Worm (Caenorhabditis elegans) whole organism, L1 larva: Measurements from ENCODE around the gene C25F9.11.

Experiments used
- C04F5.9 ChIP-seq: sonication (generic microtip); optimal IDR thresholded peaks from 2 replicates; lab custom pipeline; 2016; ENCODE audit warnings: missing genetic modification characterization, missing compliant biosample characterization
- C16A3.4 ChIP-seq: fragments of 150-350 bp; optimal IDR thresholded peaks from 2 replicates; lab custom pipeline; 2014; ENCODE audit warnings: missing biosample characterization, missing genetic modification characterization
- Y116A8C.19 ChIP-seq: sonication (generic microtip); optimal IDR thresholded peaks from 2 replicates; lab custom pipeline; 2016; ENCODE audit warnings: missing compliant biosample characterization, missing genetic modification characterization, borderline replicate concordance
- alr-1 ChIP-seq: fragments of 200-800 bp; sonication (Bioruptor generic); optimal IDR thresholded peaks from 2 replicates; lab custom pipeline; 2018; ENCODE audit warnings: borderline replicate concordance, mild to moderate bottlenecking, missing genetic modification characterization, missing compliant biosample characterization
- aly-2 ChIP-seq: fragments of 150-350 bp; optimal IDR thresholded peaks from 2 replicates; lab custom pipeline; 2014; ENCODE audit warnings: missing biosample characterization, missing genetic modification characterization
- ama-1 ChIP-seq: fragments of 150-350 bp; optimal IDR thresholded peaks from 2 replicates; lab custom pipeline; 2014
- blmp-1 ChIP-seq: fragments of 150-350 bp; optimal IDR thresholded peaks from 2 replicates; lab custom pipeline; 2014; ENCODE audit warnings: missing biosample characterization, missing genetic modification characterization
- ceh-63 ChIP-seq: fragments of 200-800 bp; sonication (Bioruptor generic); optimal IDR thresholded peaks from 2 replicates; lab custom pipeline; 2018; ENCODE audit warnings: mild to moderate bottlenecking, missing genetic modification characterization, missing compliant biosample characterization
- ces-1 ChIP-seq: fragments of 150-350 bp; optimal IDR thresholded peaks from 2 replicates; lab custom pipeline; 2014; ENCODE audit warnings: missing biosample characterization, missing genetic modification reagents, missing genetic modification characterization
- dsc-1 ChIP-seq: sonication (generic microtip); optimal IDR thresholded peaks from 2 replicates; lab custom pipeline; 2016; ENCODE audit warnings: mild to moderate bottlenecking, missing genetic modification characterization, missing compliant biosample characterization
- efl-1 ChIP-seq, 4 experiments: fragments of 150-350 bp; optimal IDR thresholded peaks in 3 of 4; peaks in 1 of 4; 1 replicate in 1 of 4; 2 replicates in 3 of 4; lab custom pipeline; 2014; ENCODE audit warnings: missing biosample characterization in 2 of 4, missing genetic modification characterization in 2 of 4, missing genetic modification reagents in 2 of 4
- efl-3 ChIP-seq: fragments of 200-800 bp; sonication (Bioruptor generic); optimal IDR thresholded peaks from 2 replicates; lab custom pipeline; 2018; ENCODE audit warnings: mild to moderate bottlenecking, missing genetic modification characterization, missing compliant biosample characterization
- elt-2 ChIP-seq: sonication (generic microtip); optimal IDR thresholded peaks from 2 replicates; lab custom pipeline; 2016; ENCODE audit warnings: missing genetic modification characterization, mild to moderate bottlenecking, inconsistent platforms, missing compliant biosample characterization, missing genetic modification reagents
- elt-3 ChIP-seq, 6 experiments: fragments of 150-350 bp in 1 of 6; sonication (generic microtip); optimal IDR thresholded peaks; 2 replicates each; lab custom pipeline; 2017 to 2018; ENCODE audit warnings: missing biosample characterization in 6 of 6, missing genetic modification characterization in 6 of 6, inconsistent platforms in 1 of 6
- ets-5 ChIP-seq: fragments of 200-800 bp; sonication (Bioruptor generic); IDR thresholded peaks from 2 replicates; pipeline ENCODE4 v1.3.6; 2022; ENCODE audit warnings: missing genetic modification characterization, missing compliant biosample characterization
- fkh-8 ChIP-seq: sonication (generic microtip); optimal IDR thresholded peaks from 2 replicates; lab custom pipeline; 2016; ENCODE audit warnings: mild to moderate bottlenecking, missing genetic modification characterization, missing compliant biosample characterization
- fos-1 ChIP-seq: fragments of 150-350 bp; optimal IDR thresholded peaks from 2 replicates; lab custom pipeline; 2014; ENCODE audit warnings: missing biosample characterization, missing genetic modification characterization
- grh-1 ChIP-seq: fragments of 200-800 bp; sonication (Bioruptor generic); IDR thresholded peaks from 2 replicates; pipeline ENCODE4 v1.3.6; 2022; ENCODE audit warnings: missing genetic modification reagents, missing genetic modification characterization, missing compliant biosample characterization
- hlh-17 ChIP-seq: fragments of 200-800 bp; sonication (Bioruptor generic); optimal IDR thresholded peaks from 2 replicates; lab custom pipeline; 2018; ENCODE audit warnings: missing genetic modification characterization, mild to moderate bottlenecking, missing compliant biosample characterization, moderate library complexity, borderline replicate concordance
- hlh-4 ChIP-seq: sonication (generic microtip); optimal IDR thresholded peaks from 2 replicates; lab custom pipeline; 2016; ENCODE audit warnings: mild to moderate bottlenecking, missing genetic modification characterization, missing compliant biosample characterization
- hpl-2 ChIP-seq: fragments of 150-350 bp; optimal IDR thresholded peaks from 2 replicates; lab custom pipeline; 2014; ENCODE audit warnings: missing biosample characterization, missing genetic modification reagents, missing genetic modification characterization
- isw-1 ChIP-seq: fragments of 200-800 bp; sonication (Bioruptor generic); IDR thresholded peaks from 2 replicates; pipeline ENCODE4 v1.3.6; 2022; ENCODE audit warnings: missing genetic modification characterization, missing compliant biosample characterization
- lin-14 ChIP-seq: fragments of 200-800 bp; sonication (Bioruptor generic); optimal IDR thresholded peaks from 2 replicates; lab custom pipeline; 2018; ENCODE audit warnings: mild to moderate bottlenecking, missing genetic modification characterization, moderate library complexity, missing compliant biosample characterization
- lin-15B ChIP-seq: fragments of 150-350 bp; sonication (generic microtip); optimal IDR thresholded peaks from 3 replicates; lab custom pipeline; 2014; ENCODE audit warnings: missing biosample characterization, missing genetic modification characterization
- nhr-12 ChIP-seq: sonication (generic microtip); optimal IDR thresholded peaks from 2 replicates; lab custom pipeline; 2017; ENCODE audit warnings: missing biosample characterization, missing genetic modification characterization
- nhr-19 ChIP-seq: fragments of 200-800 bp; sonication (Bioruptor generic); conservative IDR thresholded peaks from 2 replicates; pipeline ENCODE4 v1.3.6; 2022; ENCODE audit warnings: missing genetic modification characterization, missing compliant biosample characterization
- nhr-20 ChIP-seq: sonication (generic microtip); optimal IDR thresholded peaks from 2 replicates; lab custom pipeline; 2016; ENCODE audit warnings: mild to moderate bottlenecking, missing genetic modification characterization, missing compliant biosample characterization
- nhr-237 ChIP-seq: fragments of 150-350 bp; optimal IDR thresholded peaks from 2 replicates; lab custom pipeline; 2014; ENCODE audit warnings: missing biosample characterization, missing genetic modification characterization
- nhr-28 ChIP-seq: fragments of 150-350 bp; optimal IDR thresholded peaks from 2 replicates; lab custom pipeline; 2014; ENCODE audit warnings: missing biosample characterization, missing genetic modification characterization
- nhr-47 ChIP-seq: sonication (generic microtip); optimal IDR thresholded peaks from 2 replicates; lab custom pipeline; 2016; ENCODE audit warnings: mild to moderate bottlenecking, missing genetic modification characterization, moderate library complexity, missing compliant biosample characterization
- nhr-76 ChIP-seq: sonication (generic microtip); optimal IDR thresholded peaks from 2 replicates; lab custom pipeline; 2017; ENCODE audit warnings: missing biosample characterization, missing genetic modification characterization
- nhr-84 ChIP-seq: sonication (generic microtip); optimal IDR thresholded peaks from 2 replicates; lab custom pipeline; 2017; ENCODE audit warnings: missing biosample characterization, missing genetic modification characterization
- nhr-85 ChIP-seq: sonication (generic microtip); peaks from one replicate; lab custom pipeline; 2016; ENCODE audit warnings: missing genetic modification characterization, inconsistent platforms, missing compliant biosample characterization
- nhr-90 ChIP-seq: sonication (generic microtip); optimal IDR thresholded peaks from 2 replicates; lab custom pipeline; 2016; ENCODE audit warnings: mild to moderate bottlenecking, missing genetic modification characterization, missing compliant biosample characterization; ENCODE audit not compliant: poor library complexity
- pag-3 ChIP-seq: sonication (generic microtip); optimal IDR thresholded peaks from 2 replicates; lab custom pipeline; 2017; ENCODE audit warnings: missing genetic modification characterization, mild to moderate bottlenecking, missing compliant biosample characterization, antibody characterized with exemption, borderline replicate concordance; ENCODE audit not compliant: insufficient read depth
- pax-3 ChIP-seq: fragments of 200-800 bp; sonication (Bioruptor generic); optimal IDR thresholded peaks from 2 replicates; lab custom pipeline; 2018; ENCODE audit warnings: mild to moderate bottlenecking, missing genetic modification characterization, moderate library complexity, missing compliant biosample characterization
- pqm-1 ChIP-seq: sonication (generic microtip); optimal IDR thresholded peaks from 3 replicates; lab custom pipeline; 2017; ENCODE audit warnings: missing biosample characterization, missing genetic modification characterization
- sup-37 ChIP-seq: fragments of 200-800 bp; sonication (Bioruptor generic); optimal IDR thresholded peaks from 2 replicates; lab custom pipeline; 2018; ENCODE audit warnings: mild to moderate bottlenecking, missing genetic modification characterization, missing compliant biosample characterization
- tlp-1 ChIP-seq: fragments of 150-350 bp; optimal IDR thresholded peaks from 2 replicates; lab custom pipeline; 2014; ENCODE audit warnings: missing biosample characterization, missing genetic modification characterization
- unc-130 ChIP-seq: fragments of 150-350 bp; optimal IDR thresholded peaks from 2 replicates; lab custom pipeline; 2017; ENCODE audit warnings: missing biosample characterization, missing genetic modification characterization, inconsistent platforms
- unc-30 ChIP-seq: sonication (generic microtip); optimal IDR thresholded peaks from 2 replicates; lab custom pipeline; 2017; ENCODE audit warnings: missing biosample characterization, missing genetic modification characterization
- unc-98 ChIP-seq: fragments of 200-800 bp; sonication (Bioruptor generic); IDR thresholded peaks from 2 replicates; pipeline ENCODE4 v1.3.6; 2022; ENCODE audit warnings: missing genetic modification characterization, missing compliant biosample characterization
- xbp-1 ChIP-seq: sonication (generic microtip); optimal IDR thresholded peaks from 2 replicates; lab custom pipeline; 2016; ENCODE audit warnings: missing genetic modification characterization, missing compliant biosample characterization
- zip-4 ChIP-seq: fragments of 200-800 bp; sonication (Bioruptor generic); optimal IDR thresholded peaks from 2 replicates; lab custom pipeline; 2018; ENCODE audit warnings: mild to moderate bottlenecking, missing genetic modification characterization, moderate library complexity, missing compliant biosample characterization
- ztf-11 ChIP-seq, 2 experiments: sonication (generic microtip); optimal IDR thresholded peaks; 2 replicates each; lab custom pipeline; 2016 to 2017; ENCODE audit warnings: missing genetic modification characterization in 2 of 2, missing biosample characterization in 1 of 2, missing compliant biosample characterization in 1 of 2

C25F9.11 gene

DNA sequence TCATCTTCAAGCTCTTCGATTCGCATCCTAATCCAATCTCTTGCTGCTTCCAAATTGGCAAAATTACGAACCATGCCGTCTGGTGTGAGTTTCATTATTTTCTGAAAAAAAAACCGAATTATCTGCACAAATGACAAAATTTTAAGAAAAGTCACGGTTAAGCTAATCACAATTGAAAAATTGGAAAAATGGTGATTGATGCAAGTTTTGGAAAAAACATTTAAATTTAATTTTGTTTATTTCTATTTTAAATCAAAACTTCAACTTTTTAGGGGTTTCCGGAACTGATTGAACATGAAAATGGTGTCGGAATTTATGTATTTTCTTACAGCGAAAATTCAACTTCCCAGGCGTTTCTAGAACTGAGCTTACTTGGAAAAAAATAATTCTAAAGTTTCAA, 30.0 kb downstream of the C25F9.11 start, which contains the start of gene C25F9.12:
Gene C25F9.12, minus strand, starts transcription at position 101 of the 400 bp plus-strand sequence.
- TF ChIP-seq ets-5 (GFP tag; lab: Robert Waterston, UW) (no peak), Y116A8C.19 (tag; lab: Kevin White, UChicago) (no peak), sup-37 (GFP tag; lab: Kevin White, UChicago) (no peak), hlh-17 (no peak), lin-14 (GFP tag; lab: Kevin White, UChicago) (no peak), pag-3 (tag; lab: Kevin White, UChicago) (no peak), fos-1 (tag; lab: Kevin White, UChicago) (no peak), blmp-1 (tag; lab: Kevin White, UChicago) (no peak)
- TF ChIP-seq, all 84 proteins: peak for 0

DNA sequence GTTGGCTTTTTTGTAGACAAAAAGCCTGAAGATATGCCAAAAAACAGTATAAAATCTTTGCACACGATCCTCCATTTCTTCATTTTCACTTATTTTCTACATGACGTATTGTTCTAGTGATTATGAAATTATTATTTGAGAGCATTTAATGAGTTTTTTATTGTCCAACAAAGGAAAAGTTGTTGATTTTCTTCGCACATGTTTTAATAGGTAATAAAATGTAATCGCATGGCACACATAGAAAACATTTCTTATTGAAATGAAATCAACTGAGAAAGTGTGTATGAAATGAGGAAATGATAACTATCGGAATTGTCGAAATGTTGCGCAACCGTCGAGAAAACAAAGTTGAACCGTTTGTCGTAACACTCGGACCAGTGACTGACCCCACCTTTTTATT, 31.4 kb downstream of the C25F9.11 start:
- TF ChIP-seq nhr-47 (tag; lab: Kevin White, UChicago) (no peak), pqm-1 (no peak), alr-1 (tag; lab: Kevin White, UChicago) (no peak), fkh-8 (no peak), C04F5.9 (tag; lab: Kevin White, UChicago) (no peak), nhr-84 (tag; lab: Kevin White, UChicago) (no peak), nhr-28 (tag; lab: Kevin White, UChicago) (no peak), tlp-1 (tag; lab: Kevin White, UChicago) (peak; percentile 62), ama-1 (lab: Kevin White, UChicago) (no peak), nhr-19 (no peak), aly-2 (no peak), unc-30 (tag; lab: Kevin White, UChicago) (no peak), hlh-4 (no peak), unc-98 (no peak), nhr-90 (tag; lab: Kevin White, UChicago) (no peak), unc-130 (tag; lab: Kevin White, UChicago) (no peak), isw-1 (GFP tag; lab: Robert Waterston, UW) (no peak), nhr-237 (tag; lab: Kevin White, UChicago) (no peak), pax-3 (tag; lab: Kevin White, UChicago) (no peak), nhr-20 (tag; lab: Kevin White, UChicago) (no peak), xbp-1 (tag; lab: Kevin White, UChicago) (no peak), efl-1 (optimal IDR thresholded peaks at IDR 0.05; lab: Kevin White, UChicago) (no peak), efl-1 (GFP tag; optimal IDR thresholded peaks at IDR 0.05 in 1 of 2; lab: Kevin White, UChicago) (peak in 1 of 2 experiments; percentile 9), hpl-2 (GFP tag; lab: Kevin White, UChicago) (no peak), elt-2 (tag; lab: Kevin White, UChicago) (peak; percentile 32)

DNA sequence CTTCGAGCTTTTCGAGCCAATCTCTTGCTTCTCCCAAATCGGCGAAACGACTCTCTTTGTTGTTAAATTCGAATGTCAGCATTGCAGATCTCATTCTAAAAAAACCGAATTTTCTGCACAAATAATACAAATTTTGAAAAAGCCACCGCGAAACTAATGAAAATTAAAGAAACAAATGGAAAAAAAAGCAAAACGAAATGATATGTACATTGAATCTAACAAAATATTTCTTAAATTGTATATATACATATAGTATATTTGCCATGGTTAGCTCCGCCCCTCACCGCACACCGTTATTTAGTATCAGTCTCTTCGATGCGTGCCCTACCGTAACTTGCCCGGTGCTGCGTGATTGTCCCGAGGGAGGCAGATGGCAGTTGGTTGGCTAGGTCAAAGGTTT, 32.3 kb downstream of the C25F9.11 start, which contains the start of gene srw-86:
Gene srw-86, minus strand, starts transcription at position 101 of the 400 bp plus-strand sequence.
- TF ChIP-seq nhr-20 (tag; lab: Kevin White, UChicago) (no peak), C16A3.4 (tag; lab: Kevin White, UChicago) (no peak), nhr-85 (no peak), ces-1 (GFP tag; lab: Kevin White, UChicago) (no peak), aly-2 (no peak), nhr-237 (tag; lab: Kevin White, UChicago) (no peak), Y116A8C.19 (tag; lab: Kevin White, UChicago) (no peak), nhr-76 (tag; lab: Kevin White, UChicago) (no peak), ceh-63 (GFP tag; lab: Kevin White, UChicago) (no peak), ztf-11 (tag; optimal IDR thresholded peaks at IDR 0.05; lab: Kevin White, UChicago) (no peak), sup-37 (GFP tag; lab: Kevin White, UChicago) (no peak), lin-15B (tag; lab: Kevin White, UChicago) (no peak), efl-3 (GFP tag; lab: Kevin White, UChicago) (no peak), nhr-12 (no peak), grh-1 (GFP tag; lab: Robert Waterston, UW) (no peak), zip-4 (GFP tag; lab: Kevin White, UChicago) (no peak), elt-3 (tag; optimal IDR thresholded peaks at IDR 0.05; lab: Kevin White, UChicago) (no peak), dsc-1 (no peak)
